Fruit fly (Drosophila melanogaster) whole organism, adult: ENCODE data around the gene jb.
A peak's percentile ranks its signal among the peaks of the same experiment; 100 is the strongest.

Experiments used
- CG11617 ChIP-seq: fragments of 200-800 bp; sonication (Bioruptor generic); optimal IDR thresholded peaks from 2 replicates; lab custom pipeline; 2017; ENCODE audit warnings: mild to moderate bottlenecking, missing biosample characterization, missing genetic modification reagents, missing genetic modification characterization
- CG12768 ChIP-seq: fragments of 200-800 bp; sonication (Bioruptor generic); optimal IDR thresholded peaks from 2 replicates; lab custom pipeline; 2017; ENCODE audit warnings: missing biosample characterization, missing genetic modification characterization, mild to moderate bottlenecking, moderate library complexity, missing genetic modification reagents
- CG14711 ChIP-seq: fragments of 200-800 bp; sonication (Bioruptor generic); optimal IDR thresholded peaks from 2 replicates; lab custom pipeline; 2018; ENCODE audit warnings: missing biosample characterization, mild to moderate bottlenecking, missing genetic modification characterization, moderate library complexity
- CG1620 ChIP-seq: fragments of 200-800 bp; sonication (Bioruptor generic); optimal IDR thresholded peaks from 2 replicates; lab custom pipeline; 2016; ENCODE audit warnings: missing biosample characterization, missing genetic modification characterization
- CG33017 ChIP-seq: fragments of 200-800 bp; sonication (Bioruptor generic); optimal IDR thresholded peaks from 2 replicates; lab custom pipeline; 2018; ENCODE audit warnings: missing biosample characterization, mild to moderate bottlenecking, missing genetic modification characterization, moderate library complexity
- CG5204 ChIP-seq: fragments of 200-800 bp; sonication (Bioruptor generic); optimal IDR thresholded peaks from 2 replicates; lab custom pipeline; 2016; ENCODE audit warnings: missing biosample characterization, missing genetic modification characterization
- CG7045 ChIP-seq: fragments of 200-800 bp; sonication (Bioruptor generic); optimal IDR thresholded peaks from 2 replicates; lab custom pipeline; 2017; ENCODE audit warnings: missing biosample characterization, mild to moderate bottlenecking, missing genetic modification characterization
- CG7101 ChIP-seq: fragments of 200-800 bp; sonication (Bioruptor generic); optimal IDR thresholded peaks from 2 replicates; lab custom pipeline; 2018; ENCODE audit warnings: missing biosample characterization, mild to moderate bottlenecking, missing genetic modification characterization, moderate library complexity
- Clk ChIP-seq: fragments of 200-800 bp; sonication (Bioruptor generic); optimal IDR thresholded peaks from 2 replicates; lab custom pipeline; 2017; ENCODE audit warnings: missing biosample characterization, missing genetic modification characterization
- Crg-1 ChIP-seq: fragments of 200-800 bp; sonication (Bioruptor generic); optimal IDR thresholded peaks from 2 replicates; lab custom pipeline; 2016; ENCODE audit warnings: missing biosample characterization, missing genetic modification characterization
- Hr96 ChIP-seq: fragments of 200-800 bp; sonication (Bioruptor generic); optimal IDR thresholded peaks from 2 replicates; lab custom pipeline; 2016; ENCODE audit warnings: missing biosample characterization, missing genetic modification characterization
- Mnt ChIP-seq: fragments of 200-800 bp; sonication (Bioruptor generic); optimal IDR thresholded peaks from 2 replicates; lab custom pipeline; 2016; ENCODE audit warnings: missing biosample characterization, mild to moderate bottlenecking, missing genetic modification characterization
- bab1 ChIP-seq: fragments of 200-800 bp; sonication (Bioruptor generic); optimal IDR thresholded peaks from 3 replicates; lab custom pipeline; 2019; ENCODE audit warnings: missing biosample characterization, mild to moderate bottlenecking, missing genetic modification characterization, moderate library complexity
- cic ChIP-seq: fragments of 200-800 bp; sonication (Bioruptor generic); optimal IDR thresholded peaks from 2 replicates; lab custom pipeline; 2017; ENCODE audit warnings: missing biosample characterization, mild to moderate bottlenecking, missing genetic modification characterization, moderate library complexity
- cnc ChIP-seq, 2 experiments: fragments of >200 bp; optimal IDR thresholded peaks; 2 replicates each; lab custom pipeline; 2017
- kay ChIP-seq: fragments of 200-800 bp; sonication (Bioruptor generic); peaks from one replicate; lab custom pipeline; 2016; ENCODE audit warnings: missing biosample characterization, missing genetic modification characterization, borderline replicate concordance
- ovo ChIP-seq: fragments of 200-800 bp; sonication (Bioruptor generic); optimal IDR thresholded peaks from 2 replicates; lab custom pipeline; 2016; ENCODE audit warnings: missing biosample characterization, missing genetic modification characterization
- pad ChIP-seq: fragments of 200-800 bp; sonication (Bioruptor generic); optimal IDR thresholded peaks from 3 replicates; lab custom pipeline; 2017; ENCODE audit warnings: missing biosample characterization, missing genetic modification characterization, mild to moderate bottlenecking, moderate library complexity, missing genetic modification reagents
- tj ChIP-seq: fragments of 200-800 bp; sonication (Bioruptor generic); optimal IDR thresholded peaks from 3 replicates; lab custom pipeline; 2017; ENCODE audit warnings: missing biosample characterization, mild to moderate bottlenecking, missing genetic modification characterization, moderate library complexity
- toe ChIP-seq: fragments of 200-800 bp; sonication (Bioruptor generic); optimal IDR thresholded peaks from 2 replicates; lab custom pipeline; 2016; ENCODE audit warnings: missing biosample characterization, missing genetic modification characterization

jb gene

dm6 chrX:20414099-20414498, 23.5 kb upstream of the jb start, which contains the start of gene CG15458:
Gene CG15458 (minus strand): TSS chrX:20414199.
- TF ChIP-seq ovo (GFP tag; lab: Kevin White, UChicago): no peak
- no peak for TF ChIP-seq CG11617
- no peak for TF ChIP-seq cnc (optimal IDR thresholded peaks at IDR 0.05; lab: Kevin White, UChicago)
- TF ChIP-seq bab1 (GFP tag; lab: Kevin White, UChicago): no peak
- no peak for TF ChIP-seq CG14711 (tag; lab: Kevin White, UChicago)

- no peak for TF ChIP-seq CG14711 (tag; lab: Kevin White, UChicago)
- TF ChIP-seq CG7045 (GFP tag; lab: Kevin White, UChicago): no peak
- no peak for TF ChIP-seq ovo (GFP tag; lab: Kevin White, UChicago)
- no peak for TF ChIP-seq CG11617
- TF ChIP-seq cnc (optimal IDR thresholded peaks at IDR 0.05; lab: Kevin White, UChicago): no peak
- TF ChIP-seq pad (GFP tag; lab: Kevin White, UChicago): no peak
- TF ChIP-seq Mnt: no peak
- no peak for TF ChIP-seq CG5204 (GFP tag; lab: Kevin White, UChicago)
- TF ChIP-seq Crg-1 (GFP tag; lab: Kevin White, UChicago): no peak
- no peak for TF ChIP-seq toe (GFP tag; lab: Kevin White, UChicago)
- no peak for TF ChIP-seq CG1620 (GFP tag; lab: Kevin White, UChicago)
- no peak for TF ChIP-seq CG7101 (tag; lab: Kevin White, UChicago)
- TF ChIP-seq CG12768: no peak
- no peak for TF ChIP-seq tj (GFP tag; lab: Kevin White, UChicago)
- TF ChIP-seq Hr96: no peak
- TF ChIP-seq kay (GFP tag; lab: Kevin White, UChicago): no peak
- TF ChIP-seq Clk (GFP tag; lab: Kevin White, UChicago): no peak
These were observed 22.9 kb upstream of the jb start, which contains the start of gene CG15459 for dm6 chrX:20413481-20413880. Gene CG15459 (minus strand): TSS chrX:20413581.

DNA sequence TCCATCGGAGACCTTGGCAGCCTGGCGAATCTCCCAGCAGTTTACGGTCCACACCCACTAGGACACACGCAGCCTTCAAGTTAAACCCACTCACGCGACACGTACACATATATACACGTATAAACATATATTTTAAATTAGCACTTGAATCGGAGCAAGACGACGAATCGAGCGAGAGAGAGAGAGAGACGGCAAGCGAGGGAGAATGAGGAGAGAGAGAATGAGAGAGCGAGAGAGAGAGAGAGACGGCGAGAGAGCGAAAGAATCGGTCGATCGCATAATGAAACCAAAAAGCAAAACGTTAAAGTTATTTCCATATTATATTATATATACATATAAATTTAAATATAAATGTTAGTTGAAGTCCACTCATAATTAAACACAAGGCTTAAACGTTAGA, 21.0 kb upstream of the jb start:
- TF ChIP-seq Mnt (no peak), pad (GFP tag; lab: Kevin White, UChicago) (no peak), CG12768 (no peak), cic (no peak), tj (GFP tag; lab: Kevin White, UChicago) (no peak), bab1 (GFP tag; lab: Kevin White, UChicago) (no peak), ovo (GFP tag; lab: Kevin White, UChicago) (no peak), CG11617 (no peak), CG33017 (tag; lab: Kevin White, UChicago) (no peak), CG1620 (GFP tag; lab: Kevin White, UChicago) (no peak), Clk (GFP tag; lab: Kevin White, UChicago) (no peak)

DNA sequence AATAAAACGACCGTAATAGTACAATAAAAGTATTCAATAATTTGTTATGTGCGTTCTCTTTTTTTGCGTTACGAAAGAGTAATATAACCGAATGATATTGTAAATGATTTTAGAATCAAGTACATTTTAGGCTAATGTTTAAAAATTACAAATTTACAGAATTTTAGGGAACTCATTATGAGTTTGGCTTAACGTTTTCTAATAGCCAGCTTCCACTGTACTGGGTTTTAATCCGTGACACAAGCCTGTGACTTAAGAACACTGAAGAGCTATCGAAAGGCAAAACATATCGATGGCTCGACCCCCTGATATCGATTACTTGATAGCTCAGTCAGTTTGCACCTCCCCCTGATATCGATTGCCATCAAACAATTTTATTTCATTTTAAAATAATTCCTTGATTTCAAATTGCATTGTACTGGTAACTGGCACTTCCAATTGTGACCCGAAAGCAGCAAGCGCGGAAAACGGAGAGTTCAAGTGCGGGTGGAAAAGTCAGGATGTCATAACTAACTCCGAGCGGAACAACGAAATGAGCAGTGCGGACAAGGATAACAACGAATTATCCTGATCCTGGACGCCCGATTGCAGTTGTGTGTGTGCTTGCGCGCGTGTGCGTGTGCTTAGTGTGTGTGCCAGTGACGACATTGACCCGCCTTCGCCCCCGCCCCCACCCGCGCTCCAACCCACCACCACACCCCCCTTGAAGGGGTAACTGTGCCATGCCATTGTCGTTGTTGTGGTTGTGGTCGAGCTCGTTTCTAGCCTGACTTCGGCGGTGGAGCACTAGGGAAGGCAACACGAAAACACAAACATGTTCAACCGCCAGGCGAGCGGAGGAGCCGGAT, 3.7 kb upstream of the jb start, which contains the start of gene HERC2:
TSS of gene HERC2 (plus strand) at position 330 of the 848 bp plus-strand sequence.
- peak; percentile 44 for TF ChIP-seq CG5204 (GFP tag; lab: Kevin White, UChicago)
- TF ChIP-seq Hr96: peak; percentile 62
- TF ChIP-seq ovo (GFP tag; lab: Kevin White, UChicago): no peak
- peak; percentile 10 for TF ChIP-seq pad (GFP tag; lab: Kevin White, UChicago)
- TF ChIP-seq toe (GFP tag; lab: Kevin White, UChicago): peak; percentile 52
- TF ChIP-seq CG7045 (GFP tag; lab: Kevin White, UChicago): no peak
- TF ChIP-seq CG14711 (tag; lab: Kevin White, UChicago): no peak
- TF ChIP-seq CG11617: no peak
- peak; percentile 62 for TF ChIP-seq CG1620 (GFP tag; lab: Kevin White, UChicago)
- no peak for TF ChIP-seq cnc (optimal IDR thresholded peaks at IDR 0.05; lab: Kevin White, UChicago)

dm6 chrX:20393580-20393979, 3.0 kb upstream of the jb start, which contains the start of gene Syx16:
Gene Syx16 (minus strand): TSS chrX:20393751.
- TF ChIP-seq Hr96 (no peak), tj (GFP tag; lab: Kevin White, UChicago) (no peak), CG1620 (GFP tag; lab: Kevin White, UChicago) (no peak), CG12768 (no peak), CG5204 (GFP tag; lab: Kevin White, UChicago) (no peak), CG7045 (GFP tag; lab: Kevin White, UChicago) (no peak), cnc (optimal IDR thresholded peaks at IDR 0.05; lab: Kevin White, UChicago) (no peak), toe (GFP tag; lab: Kevin White, UChicago) (no peak), Mnt (no peak), CG7101 (tag; lab: Kevin White, UChicago) (no peak), CG14711 (tag; lab: Kevin White, UChicago) (no peak), pad (GFP tag; lab: Kevin White, UChicago) (no peak), ovo (GFP tag; lab: Kevin White, UChicago) (no peak), Crg-1 (GFP tag; lab: Kevin White, UChicago) (no peak), CG33017 (tag; lab: Kevin White, UChicago) (no peak), bab1 (GFP tag; lab: Kevin White, UChicago) (no peak), CG11617 (no peak), Clk (GFP tag; lab: Kevin White, UChicago) (no peak), cic (no peak), kay (GFP tag; lab: Kevin White, UChicago) (no peak)

dm6 chrX:20391230-20391629, 624 bp upstream of the jb start:
- TF ChIP-seq Mnt: peak; percentile 99
- peak; percentile 42 for TF ChIP-seq bab1 (GFP tag; lab: Kevin White, UChicago)
- no peak for TF ChIP-seq cic
